Fruit fly (Drosophila melanogaster) whole organism, embryonic: ENCODE results near the gene CG3008.
A peak's percentile ranks its signal among the peaks of the same experiment; 100 is the strongest.

Experiments
- Adf1 ChIP-seq: fragments of 200-800 bp; sonication (Bioruptor generic); IDR thresholded peaks from 2 replicates; pipeline ENCODE4 v1.3.6; 2022; ENCODE audit warnings: missing biosample characterization, missing genetic modification characterization
- Aef1 ChIP-seq: fragments of 200-800 bp; sonication (Bioruptor generic); IDR thresholded peaks from 3 replicates; pipeline ENCODE4 v1.3.6; 2022; ENCODE audit warnings: missing biosample characterization, missing genetic modification characterization
- Asciz ChIP-seq: fragments of 200-800 bp; sonication (Bioruptor generic); optimal IDR thresholded peaks from 2 replicates; lab custom pipeline; 2017; ENCODE audit warnings: missing biosample characterization, mild to moderate bottlenecking, missing genetic modification characterization, missing genetic modification reagents
- Bgb ChIP-seq: fragments of 200-800 bp; sonication (Bioruptor generic); IDR thresholded peaks from 2 replicates; pipeline ENCODE4 v1.3.6; 2022; ENCODE audit warnings: missing biosample characterization, missing genetic modification characterization; ENCODE audit not compliant: partially characterized antibody
- CG10274 ChIP-seq: fragments of 200-800 bp; sonication (Bioruptor generic); optimal IDR thresholded peaks from 3 replicates; lab custom pipeline; 2017; ENCODE audit warnings: missing biosample characterization, mild to moderate bottlenecking, missing genetic modification characterization
- CG11093 ChIP-seq: fragments of 200-800 bp; sonication (Bioruptor generic); IDR thresholded peaks from 3 replicates; pipeline ENCODE4 v1.3.6; 2022; ENCODE audit warnings: missing biosample characterization, missing genetic modification characterization
- CG11560 ChIP-seq: fragments of 200-800 bp; sonication (Bioruptor generic); IDR thresholded peaks from 3 replicates; pipeline ENCODE4 v1.3.6; 2022; ENCODE audit warnings: missing biosample characterization, missing genetic modification characterization
- CG11723 ChIP-seq: fragments of 200-800 bp; sonication (Bioruptor generic); optimal IDR thresholded peaks from 2 replicates; lab custom pipeline; 2017; ENCODE audit warnings: missing biosample characterization, mild to moderate bottlenecking, missing genetic modification characterization
- CG13894 ChIP-seq: fragments of 200-800 bp; sonication (Bioruptor generic); optimal IDR thresholded peaks from 3 replicates; lab custom pipeline; 2018; ENCODE audit warnings: missing biosample characterization, mild to moderate bottlenecking, missing genetic modification characterization, moderate library complexity
- CG15479 ChIP-seq: fragments of 200-800 bp; sonication (Bioruptor generic); optimal IDR thresholded peaks from 3 replicates; lab custom pipeline; 2019; ENCODE audit warnings: missing biosample characterization, mild to moderate bottlenecking, missing genetic modification characterization, moderate library complexity
- CG16813 ChIP-seq: fragments of 200-800 bp; sonication (Bioruptor generic); IDR thresholded peaks from 3 replicates; pipeline ENCODE4 v1.3.6; 2022; ENCODE audit warnings: missing biosample characterization, missing genetic modification characterization; ENCODE audit not compliant: partially characterized antibody
- CG2202 ChIP-seq: fragments of 200-800 bp; sonication (Bioruptor generic); optimal IDR thresholded peaks from 2 replicates; lab custom pipeline; 2018; ENCODE audit warnings: missing biosample characterization, mild to moderate bottlenecking, missing genetic modification characterization
- CG32532 ChIP-seq: fragments of 200-800 bp; sonication (Bioruptor generic); IDR thresholded peaks from 2 replicates; pipeline ENCODE4 v1.3.6; 2022; ENCODE audit warnings: missing biosample characterization, missing genetic modification characterization
- CG3838 ChIP-seq: fragments of 200-800 bp; sonication (Bioruptor generic); optimal IDR thresholded peaks from 3 replicates; lab custom pipeline; 2016; ENCODE audit warnings: missing biosample characterization, missing genetic modification characterization
- CG4404 ChIP-seq: fragments of 200-800 bp; sonication (Bioruptor generic); IDR thresholded peaks from 2 replicates; pipeline ENCODE4 v1.3.6; 2022; ENCODE audit warnings: missing biosample characterization, missing genetic modification characterization
- CG6175 ChIP-seq: fragments of 200-800 bp; sonication (Bioruptor generic); IDR thresholded peaks from 3 replicates; pipeline ENCODE4 v1.3.6; 2022; ENCODE audit warnings: missing biosample characterization, missing genetic modification characterization
- CG6683 ChIP-seq: fragments of 200-800 bp; sonication (Bioruptor generic); optimal IDR thresholded peaks from 2 replicates; lab custom pipeline; 2017; ENCODE audit warnings: missing biosample characterization, mild to moderate bottlenecking, missing genetic modification characterization, missing genetic modification reagents
- CG6791 ChIP-seq: fragments of 200-800 bp; sonication (Bioruptor generic); IDR thresholded peaks from 3 replicates; pipeline ENCODE4 v1.3.6; 2022; ENCODE audit warnings: missing biosample characterization, missing genetic modification characterization; ENCODE audit not compliant: partially characterized antibody
- CG7745 ChIP-seq: fragments of 200-800 bp; sonication (Bioruptor generic); optimal IDR thresholded peaks from 2 replicates; lab custom pipeline; 2018; ENCODE audit warnings: missing biosample characterization, mild to moderate bottlenecking, missing genetic modification characterization, moderate library complexity
- CG9437 ChIP-seq: fragments of 200-800 bp; sonication (Bioruptor generic); optimal IDR thresholded peaks from 2 replicates; lab custom pipeline; 2018; ENCODE audit warnings: missing biosample characterization, mild to moderate bottlenecking, missing genetic modification characterization
- CG9876 ChIP-seq: fragments of 200-800 bp; sonication (Bioruptor generic); optimal IDR thresholded peaks from 2 replicates; lab custom pipeline; 2016; ENCODE audit warnings: missing biosample characterization, missing genetic modification characterization
- Fer2 ChIP-seq: fragments of 200-800 bp; sonication (Bioruptor generic); optimal IDR thresholded peaks from 2 replicates; lab custom pipeline; 2018; ENCODE audit warnings: missing biosample characterization, mild to moderate bottlenecking, missing genetic modification characterization, moderate library complexity
- Gsc ChIP-seq: fragments of 200-800 bp; sonication (Bioruptor generic); IDR thresholded peaks from 2 replicates; pipeline ENCODE4 v1.3.6; 2022; ENCODE audit warnings: missing biosample characterization, missing genetic modification characterization
- Med ChIP-seq: fragments of 200-800 bp; sonication (Bioruptor generic); peaks from one replicate; lab custom pipeline; 2016; ENCODE audit warnings: missing biosample characterization, missing genetic modification characterization, mild to moderate bottlenecking, inconsistent platforms, moderate library complexity
- NfI ChIP-seq: fragments of 200-800 bp; sonication (Bioruptor generic); optimal IDR thresholded peaks from 3 replicates; lab custom pipeline; 2018; ENCODE audit warnings: missing biosample characterization, mild to moderate bottlenecking, missing genetic modification characterization, moderate library complexity
- Sox102F ChIP-seq: fragments of 200-800 bp; sonication (Bioruptor generic); optimal IDR thresholded peaks from 2 replicates; lab custom pipeline; 2018; ENCODE audit warnings: missing biosample characterization, mild to moderate bottlenecking, missing genetic modification characterization, moderate library complexity
- Usf ChIP-seq: fragments of 200-800 bp; sonication (Bioruptor generic); optimal IDR thresholded peaks from 2 replicates; lab custom pipeline; 2017; ENCODE audit warnings: missing genotype, missing biosample characterization, missing genetic modification characterization
- ara ChIP-seq: fragments of 200-800 bp; sonication (Bioruptor generic); IDR thresholded peaks from 2 replicates; pipeline ENCODE4 v1.3.6; 2022; ENCODE audit warnings: missing biosample characterization, missing genetic modification characterization
- ase ChIP-seq: fragments of 200-800 bp; sonication (Bioruptor generic); IDR thresholded peaks from 3 replicates; pipeline ENCODE4 v1.3.6; 2022; ENCODE audit warnings: missing biosample characterization, missing genetic modification characterization
- br ChIP-seq: fragments of >200 bp; optimal IDR thresholded peaks from 2 replicates; lab custom pipeline; 2017
- en ChIP-seq: fragments of 200-800 bp; sonication (Bioruptor generic); optimal IDR thresholded peaks from 2 replicates; lab custom pipeline; 2016; ENCODE audit warnings: missing biosample characterization, missing genetic modification characterization
- esg ChIP-seq: fragments of 200-800 bp; sonication (Bioruptor generic); conservative IDR thresholded peaks from 2 replicates; pipeline ENCODE4 v1.3.6; 2022; ENCODE audit warnings: missing biosample characterization, missing genetic modification characterization
- ftz-f1 ChIP-seq: fragments of 200-800 bp; sonication (Bioruptor generic); optimal IDR thresholded peaks from 2 replicates; lab custom pipeline; 2016; ENCODE audit warnings: missing biosample characterization, missing genetic modification characterization
- fu2 ChIP-seq: fragments of 200-800 bp; sonication (Bioruptor generic); optimal IDR thresholded peaks from 2 replicates; lab custom pipeline; 2016; ENCODE audit warnings: missing biosample characterization, missing genetic modification characterization
- gcm ChIP-seq: fragments of 200-800 bp; sonication (Bioruptor generic); optimal IDR thresholded peaks from 2 replicates; lab custom pipeline; 2019; ENCODE audit warnings: missing biosample characterization, mild to moderate bottlenecking, missing genetic modification characterization, moderate library complexity
- ham ChIP-seq: fragments of 200-800 bp; sonication (Bioruptor generic); IDR thresholded peaks from 2 replicates; pipeline ENCODE4 v1.3.6; 2022; ENCODE audit warnings: missing biosample characterization, missing genetic modification characterization
- hth ChIP-seq: fragments of >200 bp; optimal IDR thresholded peaks from 2 replicates; lab custom pipeline; 2017; ENCODE audit warnings: inconsistent platforms
- kay ChIP-seq: fragments of 200-800 bp; sonication (Bioruptor generic); optimal IDR thresholded peaks from 2 replicates; lab custom pipeline; 2016; ENCODE audit warnings: missing biosample characterization, missing genetic modification characterization
- nmo ChIP-seq: fragments of 200-800 bp; sonication (Bioruptor generic); optimal IDR thresholded peaks from 2 replicates; lab custom pipeline; 2018; ENCODE audit warnings: missing biosample characterization, mild to moderate bottlenecking, missing genetic modification characterization, moderate library complexity
- oc ChIP-seq: fragments of 200-800 bp; sonication (Bioruptor generic); optimal IDR thresholded peaks from 2 replicates; lab custom pipeline; 2018; ENCODE audit warnings: missing biosample characterization, mild to moderate bottlenecking, missing genetic modification characterization, moderate library complexity
- odd ChIP-seq: fragments of 200-800 bp; sonication (Bioruptor generic); optimal IDR thresholded peaks from 2 replicates; lab custom pipeline; 2017; ENCODE audit warnings: missing biosample characterization, mild to moderate bottlenecking, missing genetic modification characterization
- org-1 ChIP-seq: fragments of 200-800 bp; sonication (Bioruptor generic); optimal IDR thresholded peaks from 2 replicates; lab custom pipeline; 2017; ENCODE audit warnings: missing biosample characterization, missing genetic modification characterization
- pan ChIP-seq, 4 experiments: fragments of >200 bp in 3 of 4; fragments of 200-800 bp in 1 of 4; sonication (Bioruptor generic) in 1 of 4; optimal IDR thresholded peaks in 3 of 4; IDR thresholded peaks in 1 of 4; 2 replicates each; pipeline versions ENCODE4 v1.3.6 to Lab custom; 2017 to 2022; ENCODE audit warnings: missing biosample characterization in 2 of 4, missing genetic modification characterization in 2 of 4, mixed read lengths in 1 of 4
- pum ChIP-seq: fragments of 200-800 bp; sonication (Bioruptor generic); optimal IDR thresholded peaks from 2 replicates; lab custom pipeline; 2016; ENCODE audit warnings: missing biosample characterization, missing genetic modification characterization
- sd ChIP-seq: fragments of 200-800 bp; sonication (Bioruptor generic); optimal IDR thresholded peaks from 3 replicates; lab custom pipeline; 2018; ENCODE audit warnings: missing biosample characterization, mild to moderate bottlenecking, missing genetic modification characterization, moderate library complexity
- seq ChIP-seq: fragments of 200-800 bp; sonication (Bioruptor generic); IDR thresholded peaks from 2 replicates; pipeline ENCODE4 v1.3.6; 2022; ENCODE audit warnings: missing biosample characterization, missing genetic modification characterization
- sob ChIP-seq: fragments of 200-800 bp; sonication (Bioruptor generic); IDR thresholded peaks from 2 replicates; pipeline ENCODE4 v1.3.6; 2022; ENCODE audit warnings: missing biosample characterization, missing genetic modification characterization
- tgo ChIP-seq: fragments of 200-800 bp; sonication (Bioruptor generic); IDR thresholded peaks from 3 replicates; pipeline ENCODE4 v1.3.6; 2022; ENCODE audit warnings: missing biosample characterization, missing genetic modification characterization
- tx ChIP-seq: fragments of 200-800 bp; sonication (Bioruptor generic); optimal IDR thresholded peaks from 2 replicates; lab custom pipeline; 2016; ENCODE audit warnings: missing biosample characterization, missing genetic modification characterization
- vvl ChIP-seq: fragments of 200-800 bp; sonication (Bioruptor generic); IDR thresholded peaks from 2 replicates; pipeline ENCODE4 v1.3.6; 2022; ENCODE audit warnings: missing biosample characterization, missing genetic modification characterization
- zfh1 ChIP-seq: fragments of 200-800 bp; sonication (Bioruptor generic); IDR thresholded peaks from 3 replicates; pipeline ENCODE4 v1.3.6; 2022; ENCODE audit warnings: missing biosample characterization, missing genetic modification characterization

The CG3008 gene

dm6 chr2L:4850356-4850755 lies 32.7 kb upstream of the CG3008 start, which contains the start of the genes mRpS2 and Mon1 (continued):
- TF ChIP-seq ham (GFP tag; lab: Robert Waterston, UW): peak; percentile 79
- TF ChIP-seq gcm (GFP tag; lab: Kevin White, UChicago): peak; percentile 95
- TF ChIP-seq CG6791 (GFP tag; lab: Robert Waterston, UW): no peak
- peak; percentile 84 for TF ChIP-seq org-1
- peak; percentile 49 for TF ChIP-seq CG9876 (GFP tag; lab: Kevin White, UChicago)
- peak; percentile 91 for TF ChIP-seq CG6683 (GFP tag; lab: Kevin White, UChicago)
- TF ChIP-seq CG2202 (tag; lab: Kevin White, UChicago): peak; percentile 85
- peak; percentile 94 for TF ChIP-seq nmo (GFP tag; lab: Kevin White, UChicago)
- no peak for TF ChIP-seq Asciz
- no peak; the same call in 2 of the 3 replicates for TF ChIP-seq CG16813 (GFP tag; lab: Robert Waterston, UW)
- TF ChIP-seq Usf (GFP tag; lab: Kevin White, UChicago): peak; percentile 75
- peak; percentile 94 for TF ChIP-seq CG13894 (tag; lab: Kevin White, UChicago)
- peak; percentile 98 for TF ChIP-seq CG32532 (GFP tag; lab: Robert Waterston, UW)
- TF ChIP-seq tgo (GFP tag; lab: Robert Waterston, UW): peak; percentile 98
- TF ChIP-seq sob (GFP tag; lab: Robert Waterston, UW): peak; percentile 98
- TF ChIP-seq tx (GFP tag; lab: Kevin White, UChicago): peak; percentile 67
- TF ChIP-seq Fer2: peak; percentile 93
- TF ChIP-seq odd: peak; percentile 79
- peak; percentile 95 for TF ChIP-seq NfI (GFP tag; lab: Kevin White, UChicago)
- no peak for TF ChIP-seq hth (lab: Kevin White, UChicago)
- peak; percentile 80 for TF ChIP-seq CG11560 (tag; lab: Robert Waterston, UW)
- TF ChIP-seq Med (GFP tag; lab: Kevin White, UChicago): peak; percentile 96
- no peak for TF ChIP-seq CG15479 (GFP tag; lab: Kevin White, UChicago)
- peak; percentile 84 for TF ChIP-seq CG11723 (GFP tag; lab: Kevin White, UChicago)
- TF ChIP-seq en (GFP tag; lab: Kevin White, UChicago): peak; percentile 35
- peak; percentile 78 for TF ChIP-seq Adf1
- peak; percentile 97 for TF ChIP-seq ase
- peak; percentile 90 for TF ChIP-seq seq (GFP tag; lab: Robert Waterston, UW)
- TF ChIP-seq fu2 (GFP tag; lab: Kevin White, UChicago): peak; percentile 77
- TF ChIP-seq Sox102F: peak; percentile 96
- peak; percentile 61 for TF ChIP-seq ftz-f1 (GFP tag; lab: Kevin White, UChicago)
- no peak for TF ChIP-seq sd (tag; lab: Kevin White, UChicago)
- TF ChIP-seq zfh1: peak; percentile 95
- peak; percentile 77 for TF ChIP-seq pum (GFP tag; lab: Kevin White, UChicago)
- peak; percentile 62 for TF ChIP-seq Gsc (GFP tag; lab: Robert Waterston, UW)
- peak; percentile 70 for TF ChIP-seq CG3838
- TF ChIP-seq pan (optimal IDR thresholded peaks at IDR 0.05; lab: Kevin White, UChicago): no peak
- peak in 1 of 2 experiments; percentile 99 for TF ChIP-seq pan (GFP tag; optimal IDR thresholded peaks at IDR 0.05 in 1 of 2, IDR thresholded peaks at IDR 0.05 in 1 of 2)
- TF ChIP-seq oc (tag; lab: Kevin White, UChicago): peak; percentile 92
- TF ChIP-seq CG7745 (tag; lab: Kevin White, UChicago): no peak
- no peak for TF ChIP-seq br (lab: Kevin White, UChicago)
- peak; percentile 93 for TF ChIP-seq CG6175 (GFP tag; lab: Robert Waterston, UW)
- peak; percentile 85 for TF ChIP-seq CG4404 (GFP tag; lab: Robert Waterston, UW)
- TF ChIP-seq vvl (GFP tag; lab: Robert Waterston, UW): peak; percentile 98
- peak; percentile 96 for TF ChIP-seq Aef1
- TF ChIP-seq ara (GFP tag; lab: Robert Waterston, UW): peak; percentile 96
- peak; percentile 60 for TF ChIP-seq CG10274 (GFP tag; lab: Kevin White, UChicago)
- peak; percentile 95 for TF ChIP-seq esg (GFP tag; lab: Robert Waterston, UW)
- peak; percentile 93 for TF ChIP-seq kay (GFP tag; lab: Kevin White, UChicago)
- no peak for TF ChIP-seq Bgb (GFP tag; lab: Robert Waterston, UW)
- peak; percentile 86 for TF ChIP-seq CG11093 (GFP tag; lab: Robert Waterston, UW)
- TF ChIP-seq CG9437 (GFP tag; lab: Kevin White, UChicago): peak; percentile 90
